Fruit fly (Drosophila melanogaster): ENCODE results near the gene Ada1-2.

The Ada1-2 gene

dm6 chr2L:12007853-12008252 lies 15.2 kb downstream of the Ada1-2 start, which contains the start of gene Rh5:
Rh5 (plus strand) TSS chr2L:12008153.
- TF ChIP-seq psq (optimal IDR thresholded peaks at IDR 0.05) (no peak), EcR (GFP tag; optimal IDR thresholded peaks at IDR 0.05) (no peak), Dll (optimal IDR thresholded peaks at IDR 0.05) (no peak), usp (GFP tag; optimal IDR thresholded peaks at IDR 0.05) (no peak), CG8478 (optimal IDR thresholded peaks at IDR 0.05) (no peak), pan (optimal IDR thresholded peaks at IDR 0.05) (no peak)

DNA sequence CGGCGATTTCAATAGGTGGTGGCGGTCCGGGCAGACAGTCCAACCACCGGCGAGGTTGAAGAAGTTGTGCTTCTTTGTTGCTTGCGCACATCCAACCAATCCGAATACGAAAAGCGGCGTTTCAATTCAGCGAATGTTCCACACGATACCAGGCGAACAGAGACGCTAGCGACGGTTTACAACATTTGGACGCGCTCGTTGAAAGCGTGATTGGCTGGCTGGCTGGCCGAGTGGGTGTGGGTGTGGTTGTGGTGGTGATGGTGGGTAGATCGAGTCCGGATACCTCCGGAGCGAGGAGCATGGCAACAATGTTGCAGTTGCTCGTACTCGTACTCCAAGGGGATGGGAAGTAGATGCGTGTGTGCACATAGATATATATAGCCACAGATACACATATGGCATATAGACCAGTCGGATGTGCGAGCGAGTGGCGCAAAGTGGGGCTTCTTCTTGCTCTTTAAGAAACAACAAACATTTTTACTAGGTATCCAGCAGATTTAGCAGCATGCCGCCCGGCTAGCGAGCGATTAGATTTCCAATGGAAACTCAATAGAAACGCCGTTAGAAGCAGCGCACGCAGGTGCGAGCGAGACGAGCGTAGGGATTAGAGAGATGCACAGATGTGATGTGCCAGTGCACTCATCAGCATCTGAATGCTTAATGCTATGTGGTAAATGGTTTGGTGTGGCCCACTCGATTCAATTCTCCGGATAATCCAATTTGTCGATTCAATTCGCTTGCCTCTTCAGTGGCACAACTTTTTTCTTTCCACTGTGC lies 17.6 kb downstream of the Ada1-2 start:
- TF ChIP-seq usp (GFP tag; optimal IDR thresholded peaks at IDR 0.05) (no peak), EcR (GFP tag; optimal IDR thresholded peaks at IDR 0.05) (peak in 1 of 2 experiments; percentile 54), Dll (optimal IDR thresholded peaks at IDR 0.05) (no peak)

DNA sequence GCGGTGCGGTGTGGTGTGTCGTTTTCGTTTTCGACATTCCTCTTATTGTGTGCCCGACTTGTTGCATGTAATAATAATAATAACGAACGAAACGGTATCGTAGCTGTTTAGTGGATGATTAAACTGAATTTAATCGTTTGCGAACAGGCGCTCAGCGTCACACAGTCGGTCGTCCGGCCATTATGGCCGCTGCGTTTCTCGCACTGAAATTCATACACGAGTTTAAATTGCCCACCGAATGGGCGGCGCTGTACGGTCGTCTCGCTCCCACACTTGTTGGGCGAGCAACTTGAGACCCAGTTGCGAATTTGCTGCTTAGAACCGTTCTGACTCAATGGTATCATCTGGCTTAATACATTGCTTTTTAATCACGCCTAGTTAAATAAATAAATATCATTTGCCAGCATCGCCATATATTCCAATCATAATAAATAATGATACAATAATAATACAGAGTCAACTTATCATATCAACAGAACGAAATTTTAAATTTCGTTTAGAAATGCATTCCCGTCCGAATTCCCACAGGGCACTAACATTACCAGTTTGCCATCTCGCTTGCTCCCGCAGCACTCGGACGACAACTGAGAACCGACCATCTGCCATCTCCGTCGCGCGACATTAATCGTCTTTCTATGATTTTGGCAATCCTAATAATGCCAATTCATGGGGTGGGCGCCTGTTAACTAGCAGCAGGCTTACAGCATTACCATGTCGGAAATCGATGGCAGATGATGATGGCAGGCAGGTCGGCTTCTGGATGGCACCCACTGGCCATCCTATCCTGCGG lies 18.4 kb downstream of the Ada1-2 start:
- TF ChIP-seq psq (optimal IDR thresholded peaks at IDR 0.05): no peak
- peak; percentile 65 for TF ChIP-seq Dll (optimal IDR thresholded peaks at IDR 0.05)
- TF ChIP-seq EcR (GFP tag; optimal IDR thresholded peaks at IDR 0.05): no peak
- no peak for TF ChIP-seq usp (GFP tag; optimal IDR thresholded peaks at IDR 0.05)
- no peak for TF ChIP-seq pan (optimal IDR thresholded peaks at IDR 0.05)
- peak; percentile 79 for TF ChIP-seq CG8478 (optimal IDR thresholded peaks at IDR 0.05)

dm6 chr2L:12011682-12012655 lies 19.3 kb downstream of the Ada1-2 start:
- TF ChIP-seq usp (GFP tag; optimal IDR thresholded peaks at IDR 0.05) (no peak), CG8478 (optimal IDR thresholded peaks at IDR 0.05) (no peak), Dll (optimal IDR thresholded peaks at IDR 0.05) (peak; percentile 42), EcR (GFP tag; optimal IDR thresholded peaks at IDR 0.05) (peak; percentile 96 to 98), pan (optimal IDR thresholded peaks at IDR 0.05) (no peak), psq (optimal IDR thresholded peaks at IDR 0.05) (no peak)

DNA sequence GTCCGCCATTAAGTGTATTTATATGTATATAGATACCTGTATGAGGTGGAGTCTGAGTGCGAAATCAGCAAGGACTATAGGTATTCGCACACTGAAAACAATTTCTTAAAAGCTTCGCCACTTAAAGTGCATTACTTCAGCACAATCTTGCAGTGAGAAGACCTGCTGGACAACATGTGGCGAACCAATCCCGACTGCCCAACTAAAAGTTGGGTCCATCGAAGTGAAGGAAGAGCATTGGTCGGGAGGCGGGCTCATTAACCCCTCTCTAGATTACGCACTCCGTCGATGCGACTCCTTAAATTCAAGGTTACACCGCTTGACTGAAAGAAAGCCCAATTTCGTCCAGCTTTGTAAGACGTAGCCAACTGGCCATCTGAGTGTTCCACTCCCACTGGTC lies 20.5 kb downstream of the Ada1-2 start:
- peak in 1 of 2 experiments; percentile 52 for TF ChIP-seq EcR (GFP tag; optimal IDR thresholded peaks at IDR 0.05)
- no peak for TF ChIP-seq usp (GFP tag; optimal IDR thresholded peaks at IDR 0.05)

DNA sequence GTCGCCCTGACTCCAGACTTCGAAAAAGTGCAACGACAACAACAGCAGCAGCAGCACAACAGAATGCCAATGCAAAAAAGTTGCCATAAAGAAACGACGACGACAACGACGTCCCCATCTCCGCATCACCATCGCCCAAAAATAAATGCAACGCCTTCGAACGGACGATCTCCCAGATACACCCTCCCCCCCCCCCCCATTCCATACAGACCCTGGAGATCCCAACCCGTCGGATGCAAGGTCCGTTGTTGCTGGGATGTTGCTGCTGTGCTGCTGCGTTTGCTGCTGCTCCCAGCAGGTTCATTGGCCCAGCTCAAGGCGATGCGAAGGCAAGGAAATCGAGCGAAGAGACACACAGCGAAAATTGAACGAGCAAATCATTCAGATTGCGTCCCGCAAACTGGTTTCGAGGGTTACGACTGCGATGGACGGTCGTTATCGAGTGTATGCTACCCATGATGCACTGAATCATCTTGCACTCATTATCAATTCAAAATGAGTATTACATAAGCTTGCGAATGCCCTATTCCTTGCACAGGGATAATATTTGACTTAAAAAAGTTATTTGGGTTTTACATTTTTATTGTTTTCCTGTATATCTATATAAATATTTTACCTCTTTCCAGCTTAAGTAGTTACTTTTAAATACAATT lies 21.2 kb downstream of the Ada1-2 start:
- TF ChIP-seq EcR (GFP tag; optimal IDR thresholded peaks at IDR 0.05) (peak in 1 of 2 experiments; percentile 97), psq (optimal IDR thresholded peaks at IDR 0.05) (no peak), CG8478 (optimal IDR thresholded peaks at IDR 0.05) (no peak)

- TF ChIP-seq pan (optimal IDR thresholded peaks at IDR 0.05) (no peak), usp (GFP tag; optimal IDR thresholded peaks at IDR 0.05) (no peak), EcR (GFP tag; optimal IDR thresholded peaks at IDR 0.05) (no peak), Dll (optimal IDR thresholded peaks at IDR 0.05) (no peak), CG8478 (optimal IDR thresholded peaks at IDR 0.05) (no peak), psq (optimal IDR thresholded peaks at IDR 0.05) (no peak)
Measured at dm6 chr2L:12020735-12021134, 28.0 kb downstream of the Ada1-2 start, which contains the start of gene Wdr81. Wdr81 (minus strand) TSS chr2L:12020960.

dm6 chr2L:12021193-12021592 lies 28.5 kb downstream of the Ada1-2 start:
- no peak for TF ChIP-seq psq (optimal IDR thresholded peaks at IDR 0.05)
- TF ChIP-seq Dll (optimal IDR thresholded peaks at IDR 0.05): no peak
- no peak for TF ChIP-seq EcR (GFP tag; optimal IDR thresholded peaks at IDR 0.05)
- no peak for TF ChIP-seq pan (optimal IDR thresholded peaks at IDR 0.05)
- no peak for TF ChIP-seq CG8478 (optimal IDR thresholded peaks at IDR 0.05)
- TF ChIP-seq usp (GFP tag; optimal IDR thresholded peaks at IDR 0.05): no peak

DNA sequence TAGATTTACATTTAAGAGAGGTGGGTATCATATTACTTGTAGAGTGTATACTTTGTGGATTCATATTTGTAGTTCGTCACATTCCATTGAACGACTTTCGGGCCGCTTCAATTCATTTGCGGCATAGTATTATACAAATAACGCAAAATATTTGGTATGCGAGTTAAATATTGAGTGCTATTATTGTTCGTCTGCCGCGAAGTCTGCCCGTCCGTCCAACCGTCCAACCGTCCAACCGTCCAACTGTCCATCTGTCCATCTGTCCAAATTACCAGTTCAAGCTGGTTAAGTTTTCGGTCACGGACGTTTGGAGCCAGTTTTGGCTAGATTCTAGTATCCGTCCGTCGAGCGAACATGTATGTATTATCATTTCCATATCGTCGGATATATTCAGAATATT lies 31.4 kb downstream of the Ada1-2 start:
- TF ChIP-seq CG8478 (optimal IDR thresholded peaks at IDR 0.05): no peak
- no peak for TF ChIP-seq EcR (GFP tag; optimal IDR thresholded peaks at IDR 0.05)
- TF ChIP-seq usp (GFP tag; optimal IDR thresholded peaks at IDR 0.05): no peak
- no peak for TF ChIP-seq Dll (optimal IDR thresholded peaks at IDR 0.05)
- TF ChIP-seq pan (optimal IDR thresholded peaks at IDR 0.05): no peak
- no peak for TF ChIP-seq psq (optimal IDR thresholded peaks at IDR 0.05)

DNA sequence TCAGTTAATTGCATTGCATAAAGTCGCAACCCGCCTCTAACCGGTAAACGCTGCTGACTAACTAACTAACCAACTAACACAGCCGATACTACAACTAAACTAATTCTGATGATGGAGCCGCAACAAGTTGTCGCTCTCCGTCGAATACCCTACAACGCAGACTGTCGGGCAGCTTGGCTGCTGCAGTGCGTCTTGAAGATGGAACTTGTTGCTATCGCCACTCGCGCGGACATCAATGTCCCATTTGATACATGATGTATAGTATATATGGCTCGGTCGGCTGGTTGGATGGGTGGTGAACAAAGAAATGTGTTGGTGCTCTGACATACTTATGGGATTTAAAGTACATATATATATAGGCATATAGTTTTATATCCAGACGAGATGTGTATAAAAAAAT lies 32.8 kb downstream of the Ada1-2 start:
- no peak for TF ChIP-seq pan (optimal IDR thresholded peaks at IDR 0.05)
- no peak for TF ChIP-seq EcR (GFP tag; optimal IDR thresholded peaks at IDR 0.05)
- TF ChIP-seq usp (GFP tag; optimal IDR thresholded peaks at IDR 0.05): no peak
- TF ChIP-seq Dll (optimal IDR thresholded peaks at IDR 0.05): no peak
- no peak for TF ChIP-seq psq (optimal IDR thresholded peaks at IDR 0.05)
- no peak for TF ChIP-seq CG8478 (optimal IDR thresholded peaks at IDR 0.05)
